Worm (Caenorhabditis elegans) whole organism, L4 larva: ENCODE data around the gene kcnl-4.

ENCODE experiments used
- ceh-28 ChIP-seq: fragments of 150-350 bp; optimal IDR thresholded peaks from 2 replicates; lab custom pipeline; 2014; ENCODE audit warnings: missing biosample characterization, missing genetic modification reagents, missing genetic modification characterization
- lin-15B ChIP-seq: fragments of 150-350 bp; sonication (generic microtip); optimal IDR thresholded peaks from 3 replicates; lab custom pipeline; 2014; ENCODE audit warnings: missing biosample characterization, missing genetic modification characterization
- nhr-11 ChIP-seq: fragments of 150-350 bp; optimal IDR thresholded peaks from 2 replicates; lab custom pipeline; 2014; ENCODE audit warnings: missing biosample characterization, missing genetic modification characterization
- snpc-4 ChIP-seq: fragments of 150-350 bp; optimal IDR thresholded peaks from 2 replicates; lab custom pipeline; 2014; ENCODE audit warnings: missing biosample characterization, missing genetic modification characterization

ce11 chrV:14482728-14483210, 48.1 kb upstream of the kcnl-4 start, which contains the start of gene R02D5.3:
- TF ChIP-seq ceh-28 (tag; lab: Kevin White, UChicago): no peak
- no peak for TF ChIP-seq nhr-11 (tag; lab: Kevin White, UChicago)
- no peak for TF ChIP-seq snpc-4
- no peak for TF ChIP-seq lin-15B (tag; lab: Kevin White, UChicago)
